Fruit fly (Drosophila melanogaster) whole organism, embryonic: ENCODE data around the gene CG12594.

ENCODE experiments used
- CG11560 ChIP-seq: fragments of 200-800 bp; sonication (Bioruptor generic); IDR thresholded peaks from 3 replicates; pipeline ENCODE4 v1.3.6; 2022; ENCODE audit warnings: missing biosample characterization, missing genetic modification characterization
- CG13123 ChIP-seq: fragments of 200-800 bp; sonication (Bioruptor generic); optimal IDR thresholded peaks from 2 replicates; lab custom pipeline; 2016; ENCODE audit warnings: missing biosample characterization, missing genetic modification characterization
- CG14710 ChIP-seq: fragments of 200-800 bp; sonication (Bioruptor generic); optimal IDR thresholded peaks from 3 replicates; lab custom pipeline; 2019; ENCODE audit warnings: missing biosample characterization, mild to moderate bottlenecking, missing genetic modification characterization, moderate library complexity
- Eip74EF ChIP-seq, 2 experiments: fragments of 200-800 bp in 1 of 2; fragments of >200 bp in 1 of 2; sonication (Bioruptor generic) in 1 of 2; optimal IDR thresholded peaks; 2 replicates each; lab custom pipeline; 2017 to 2019; ENCODE audit warnings: missing biosample characterization in 2 of 2, missing genetic modification characterization in 2 of 2, mild to moderate bottlenecking in 1 of 2, moderate library complexity in 1 of 2
- HLH54F ChIP-seq: fragments of 200-800 bp; sonication (Bioruptor generic); optimal IDR thresholded peaks from 3 replicates; lab custom pipeline; 2016; ENCODE audit warnings: missing biosample characterization, missing genetic modification characterization
- Hr39 ChIP-seq: fragments of >200 bp; optimal IDR thresholded peaks from 2 replicates; lab custom pipeline; 2017
- ash1 ChIP-seq: fragments of 200-800 bp; sonication (Bioruptor generic); optimal IDR thresholded peaks from 2 replicates; lab custom pipeline; 2018; ENCODE audit warnings: missing biosample characterization, mild to moderate bottlenecking, missing genetic modification characterization
- bbx ChIP-seq: fragments of 200-800 bp; sonication (Bioruptor generic); IDR thresholded peaks from 2 replicates; pipeline ENCODE4 v1.3.6; 2022; ENCODE audit warnings: missing biosample characterization, missing genetic modification characterization; ENCODE audit not compliant: partially characterized antibody
- crc ChIP-seq: fragments of 200-800 bp; sonication (Bioruptor generic); optimal IDR thresholded peaks from 2 replicates; lab custom pipeline; 2016; ENCODE audit warnings: missing biosample characterization, missing genetic modification characterization
- gcm2 ChIP-seq: fragments of 200-800 bp; sonication (Bioruptor generic); optimal IDR thresholded peaks from 2 replicates; lab custom pipeline; 2016; ENCODE audit warnings: missing biosample characterization, missing genetic modification characterization
- insv ChIP-seq, 2 experiments: fragments of 200-800 bp; sonication (Bioruptor generic); optimal IDR thresholded peaks; 3 replicates each; lab custom pipeline; 2016 to 2018; ENCODE audit warnings: missing biosample characterization in 2 of 2, missing genetic modification characterization in 2 of 2
- sna ChIP-seq: fragments of 200-800 bp; sonication (Bioruptor generic); IDR thresholded peaks from 2 replicates; pipeline ENCODE4 v1.3.6; 2022; ENCODE audit warnings: missing biosample characterization, missing genetic modification characterization; ENCODE audit not compliant: partially characterized antibody

dm6 chr3R:11764279-11764880 lies 42.8 kb downstream of the CG12594 start, which contains the start of gene Lk6:
- TF ChIP-seq ash1 (GFP tag; lab: Kevin White, UChicago) = no peak
- TF ChIP-seq CG11560 (tag; lab: Robert Waterston, UW) = no peak
- no peak for TF ChIP-seq sna (GFP tag; lab: Robert Waterston, UW)
- TF ChIP-seq crc = no peak
- no peak for TF ChIP-seq CG13123
- TF ChIP-seq gcm2 = no peak
- TF ChIP-seq HLH54F (GFP tag; lab: Kevin White, UChicago) = peak; percentile 13
- no peak for TF ChIP-seq bbx (GFP tag; lab: Robert Waterston, UW)
- TF ChIP-seq CG14710 = peak; percentile 90
- peak in 1 of 2 experiments; percentile 76 for TF ChIP-seq insv (GFP tag; optimal IDR thresholded peaks at IDR 0.05; lab: Kevin White, UChicago)
- TF ChIP-seq Hr39 (lab: Kevin White, UChicago) = no peak
- peak in 1 of 2 experiments; percentile 67 for TF ChIP-seq Eip74EF (GFP tag; optimal IDR thresholded peaks at IDR 0.05; lab: Kevin White, UChicago)
